Worm (Caenorhabditis elegans): ENCODE results near the gene F23F1.6.

Gene F23F1.6

DNA sequence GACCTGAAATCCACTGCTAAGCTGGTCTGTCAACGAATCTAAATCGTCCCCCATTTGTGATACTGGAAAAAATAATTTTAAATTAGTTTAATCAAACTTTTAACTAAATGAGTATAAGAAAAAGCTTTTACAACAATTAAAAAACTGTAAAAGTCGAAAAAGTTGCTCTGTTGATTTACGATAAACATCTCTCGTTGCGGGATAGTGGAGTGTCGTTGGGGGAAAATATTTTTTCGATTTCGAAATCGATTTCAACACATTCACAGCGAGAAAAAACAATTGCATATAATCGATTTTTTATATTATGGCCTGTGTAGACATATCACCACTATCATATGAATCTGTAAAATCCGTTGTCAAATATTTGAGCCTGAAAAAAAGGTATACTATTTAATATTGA lies 5.6 kb downstream of the F23F1.6 start, which contains the start of the genes F23F1.5 and fbxc-54 (continued):
- TF ChIP-seq unc-130 (tag; optimal IDR thresholded peaks at IDR 0.05) (no peak), mab-9 (GFP tag; IDR thresholded peaks at IDR 0.05) (no peak), Y116A8C.19 (tag; optimal IDR thresholded peaks at IDR 0.05; ENCODE audit: borderline replicate concordance) (no peak), zip-4 (GFP tag; optimal IDR thresholded peaks at IDR 0.05) (peak; percentile 43), lin-13 (GFP tag; optimal IDR thresholded peaks at IDR 0.05) (no peak), ceh-88 (GFP tag; IDR thresholded peaks at IDR 0.05) (no peak), C34B4.2 (tag; optimal IDR thresholded peaks at IDR 0.05) (no peak), nhr-28 (tag; optimal IDR thresholded peaks at IDR 0.05) (no peak), fos-1 (tag; optimal IDR thresholded peaks at IDR 0.05) (no peak), C16A3.4 (tag; optimal IDR thresholded peaks at IDR 0.05) (peak; percentile 46), elt-2 (tag; optimal IDR thresholded peaks at IDR 0.05) (no peak), nhr-19 (GFP tag; conservative IDR thresholded peaks at IDR 0.05) (no peak), nhr-12 (tag; optimal IDR thresholded peaks at IDR 0.05) (no peak), vab-15 (tag; optimal IDR thresholded peaks at IDR 0.05) (no peak), lin-15B (tag; optimal IDR thresholded peaks at IDR 0.05) (peak; percentile 22), nhr-71 (tag; optimal IDR thresholded peaks at IDR 0.05) (no peak), blmp-1 (tag; optimal IDR thresholded peaks at IDR 0.05) (peak; percentile 16), ceh-82 (tag; optimal IDR thresholded peaks at IDR 0.05) (peak in 1 of 3 experiments; percentile 57), ztf-4 (tag; optimal IDR thresholded peaks at IDR 0.05) (no peak), ets-5 (GFP tag; IDR thresholded peaks at IDR 0.05) (no peak), nhr-11 (tag; optimal IDR thresholded peaks at IDR 0.05) (no peak), sox-4 (tag; optimal IDR thresholded peaks at IDR 0.05) (no peak), lir-3 (tag; optimal IDR thresholded peaks at IDR 0.05; ENCODE audit: poor library complexity) (no peak), F16B12.6 (tag; optimal IDR thresholded peaks at IDR 0.05) (peak; percentile 17), fkh-8 (tag; optimal IDR thresholded peaks at IDR 0.05) (no peak), nhr-84 (tag; optimal IDR thresholded peaks at IDR 0.05) (no peak), jun-1 (tag; optimal IDR thresholded peaks at IDR 0.05) (no peak), mep-1 (tag; optimal IDR thresholded peaks at IDR 0.05) (no peak), skn-1 (tag; optimal IDR thresholded peaks at IDR 0.05) (peak; percentile 89), snpc-4 (tag; optimal IDR thresholded peaks at IDR 0.05) (peak; percentile 27), ceh-90 (tag; optimal IDR thresholded peaks at IDR 0.05) (no peak)

DNA sequence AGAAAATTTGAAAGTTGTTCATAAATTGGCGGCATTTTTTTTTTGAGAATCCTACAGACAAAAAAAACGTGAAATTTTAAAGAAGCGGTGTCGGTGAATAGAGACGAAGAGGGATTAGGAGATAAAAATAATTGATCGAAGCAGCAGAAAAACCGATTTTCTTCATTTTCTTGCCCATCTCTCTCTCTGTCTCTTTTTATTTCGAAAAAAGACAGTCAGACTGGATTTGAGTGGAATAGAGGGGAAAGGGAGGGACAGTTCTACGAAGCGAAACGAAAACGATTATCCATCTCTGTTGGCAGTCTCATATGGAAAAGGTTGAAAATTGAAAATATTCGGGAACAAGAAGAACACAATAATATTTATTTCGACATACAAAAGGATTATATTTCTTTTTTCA lies 7.5 kb downstream of the F23F1.6 start:
- TF ChIP-seq lin-13 (GFP tag; optimal IDR thresholded peaks at IDR 0.05) (no peak), blmp-1 (tag; optimal IDR thresholded peaks at IDR 0.05) (peak; percentile 61)

DNA sequence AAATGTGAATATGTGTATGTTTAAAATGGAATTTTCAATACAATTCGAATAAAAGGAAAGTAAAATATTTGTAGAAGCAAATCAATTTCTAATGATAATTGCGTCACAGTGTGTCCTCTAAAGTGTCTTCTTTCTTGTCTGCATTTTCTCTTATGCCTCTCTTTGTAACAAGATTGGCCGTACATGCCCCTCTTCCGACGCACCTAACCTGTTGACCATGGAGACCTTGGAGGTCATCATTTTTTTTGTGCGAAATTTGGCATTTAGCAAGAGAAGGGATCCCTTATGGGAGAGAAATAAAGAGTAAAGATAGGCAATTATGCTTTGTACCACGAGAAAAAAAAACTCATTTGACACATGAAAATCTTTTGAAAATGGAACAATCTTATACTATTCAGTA lies 8.8 kb downstream of the F23F1.6 start, which contains the start of gene F23F1.4:
F23F1.4 (minus strand) TSS at position 141 of the 400 bp plus-strand sequence.
- TF ChIP-seq nhr-85 (tag) (peak; percentile 82), C04F5.9 (tag; optimal IDR thresholded peaks at IDR 0.05) (no peak), tlp-1 (tag; optimal IDR thresholded peaks at IDR 0.05) (no peak), hlh-17 (GFP tag; optimal IDR thresholded peaks at IDR 0.05; ENCODE audit: borderline replicate concordance) (no peak), snu-23 (GFP tag; optimal IDR thresholded peaks at IDR 0.05) (peak; percentile 34), hpl-2 (GFP tag; optimal IDR thresholded peaks at IDR 0.05) (no peak), lin-14 (GFP tag; optimal IDR thresholded peaks at IDR 0.05) (peak; percentile 25), fos-1 (tag; optimal IDR thresholded peaks at IDR 0.05) (no peak), nhr-28 (tag; optimal IDR thresholded peaks at IDR 0.05) (no peak), tbx-2 (tag; optimal IDR thresholded peaks at IDR 0.05) (no peak), efl-1 (optimal IDR thresholded peaks at IDR 0.05) (no peak), efl-1 (GFP tag; optimal IDR thresholded peaks at IDR 0.05 in 1 of 2) (peak in 1 of 2 experiments; percentile 69), pax-3 (tag; optimal IDR thresholded peaks at IDR 0.05) (no peak), irx-1 (tag; optimal IDR thresholded peaks at IDR 0.05) (peak; percentile 13), alr-1 (tag; optimal IDR thresholded peaks at IDR 0.05; ENCODE audit: borderline replicate concordance) (no peak), blmp-1 (tag; optimal IDR thresholded peaks at IDR 0.05) (peak; percentile 49), ets-5 (GFP tag; IDR thresholded peaks at IDR 0.05) (no peak), elt-3 (tag; optimal IDR thresholded peaks at IDR 0.05) (no peak), fkh-10 (GFP tag; optimal IDR thresholded peaks at IDR 0.05) (no peak), fkh-4 (tag; optimal IDR thresholded peaks at IDR 0.05; ENCODE audit: borderline replicate concordance) (no peak)
